Comparison of ENCODE assay signal across 1 fruit fly cellular context in the genomic region with DNA sequence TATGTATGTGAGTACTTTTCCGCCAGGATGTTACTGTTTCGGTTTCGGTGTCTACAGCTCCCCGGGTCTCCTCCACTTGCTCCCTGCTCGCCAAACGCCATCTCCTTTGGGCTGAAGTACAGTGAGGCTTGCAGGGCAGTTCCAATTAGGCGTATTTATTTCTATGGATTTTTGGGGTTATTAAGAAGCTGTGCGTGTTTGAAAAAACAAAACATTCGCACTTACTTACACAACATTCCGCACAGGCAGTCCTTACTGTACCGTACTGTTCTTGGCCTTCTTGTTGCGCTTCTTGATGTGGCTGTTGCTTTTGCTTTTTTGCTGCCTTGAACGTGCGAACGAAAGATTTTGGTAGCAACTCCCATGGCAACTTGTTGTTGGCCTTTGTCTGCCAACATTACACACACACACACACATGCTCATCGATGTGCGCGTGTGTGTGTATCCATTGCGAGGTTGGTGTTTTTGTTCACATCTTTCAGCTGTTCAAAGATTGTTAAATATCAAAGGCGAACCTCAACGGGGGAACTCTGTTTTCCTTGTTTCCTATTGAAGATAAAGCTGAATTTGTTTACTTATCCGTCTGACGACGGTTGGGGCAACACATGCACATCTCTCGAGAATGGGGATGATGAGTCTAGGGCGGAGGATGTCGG.
TF ChIP-seq lines count a peak whose summit lies in the region.

No protein-coding gene starts in this region.

TF ChIP-seq in whole organism, embryonic, 481 proteins besides CTCF, POLR2A, EP300 and RAD21 (continued from another document and continues in another):
- peak; percentile 45; the same call in 1 of the 2 replicates for TF ChIP-seq Atf6 (GFP tag; IDR thresholded peaks at IDR 0.05; lab: Robert Waterston, UW)
- TF ChIP-seq ro (GFP tag; IDR thresholded peaks at IDR 0.05; lab: Robert Waterston, UW), result no peak
- no peak for TF ChIP-seq pan (optimal IDR thresholded peaks at IDR 0.05; lab: Kevin White, UChicago)
- TF ChIP-seq pan (GFP tag; optimal IDR thresholded peaks at IDR 0.05 in 1 of 2, IDR thresholded peaks at IDR 0.05 in 1 of 2), result peak in 1 of 2 experiments; percentile 74
- peak; percentile 5 for TF ChIP-seq cwo (GFP tag; optimal IDR thresholded peaks at IDR 0.05; lab: Kevin White, UChicago)
- 0 out of 3 replicates have a peak, but pooled peaks have one; percentile 28 for TF ChIP-seq H15 (GFP tag; IDR thresholded peaks at IDR 0.05; lab: Robert Waterston, UW)
- TF ChIP-seq seq (GFP tag; IDR thresholded peaks at IDR 0.05; lab: Robert Waterston, UW), result peak; percentile 62
- peak; percentile 60 for TF ChIP-seq CG15269 (tag; optimal IDR thresholded peaks at IDR 0.05; lab: Kevin White, UChicago)
- TF ChIP-seq CG2116 (GFP tag; optimal IDR thresholded peaks at IDR 0.05; lab: Kevin White, UChicago), result no peak
- no peak for TF ChIP-seq Dip2 (GFP tag; IDR thresholded peaks at IDR 0.05; lab: Robert Waterston, UW)
- TF ChIP-seq CG4730 (GFP tag; IDR thresholded peaks at IDR 0.05; lab: Robert Waterston, UW), result 0 out of 2 replicates have a peak, but pooled peaks have one; percentile 35
- TF ChIP-seq pnt (GFP tag; optimal IDR thresholded peaks at IDR 0.05; lab: Kevin White, UChicago), result peak; percentile 44
- no peak for TF ChIP-seq CG8089 (GFP tag; optimal IDR thresholded peaks at IDR 0.05; lab: Kevin White, UChicago)
- no peak for TF ChIP-seq Doc3 (GFP tag; IDR thresholded peaks at IDR 0.05; lab: Robert Waterston, UW; ENCODE audit: partially characterized antibody)
- peak; percentile 5 for TF ChIP-seq Fer3 (tag; optimal IDR thresholded peaks at IDR 0.05; lab: Kevin White, UChicago)
- TF ChIP-seq CG7556 (GFP tag; optimal IDR thresholded peaks at IDR 0.05; lab: Kevin White, UChicago), result peak; percentile 57
- no peak for TF ChIP-seq CG16813 (GFP tag; IDR thresholded peaks at IDR 0.05; lab: Robert Waterston, UW; ENCODE audit: partially characterized antibody)
- no peak for TF ChIP-seq CG15479 (GFP tag; optimal IDR thresholded peaks at IDR 0.05; lab: Kevin White, UChicago)
- no peak for TF ChIP-seq Dll (GFP tag; IDR thresholded peaks at IDR 0.05; lab: Robert Waterston, UW; ENCODE audit: partially characterized antibody)
- peak; percentile 0 for TF ChIP-seq jumu (GFP tag; optimal IDR thresholded peaks at IDR 0.05; lab: Kevin White, UChicago)
- TF ChIP-seq CG5953 (GFP tag; IDR thresholded peaks at IDR 0.05; lab: Robert Waterston, UW), result peak; percentile 64; the same call in 1 of the 2 replicates
- no peak for TF ChIP-seq hkb (optimal IDR thresholded peaks at IDR 0.05; lab: Kevin White, UChicago)
- TF ChIP-seq hkb (GFP tag; IDR thresholded peaks at IDR 0.05; lab: Robert Waterston, UW), result peak; percentile 60
- no peak for TF ChIP-seq CkIIα-i1 (GFP tag; IDR thresholded peaks at IDR 0.05; lab: Robert Waterston, UW)
- TF ChIP-seq zfh2 (GFP tag; optimal IDR thresholded peaks at IDR 0.05; lab: Kevin White, UChicago), result peak; percentile 39
- TF ChIP-seq CG14965 (GFP tag; optimal IDR thresholded peaks at IDR 0.05; lab: Kevin White, UChicago; ENCODE audit: borderline replicate concordance), result no peak
- peak; percentile 76 for TF ChIP-seq CG14014 (GFP tag; IDR thresholded peaks at IDR 0.05; lab: Robert Waterston, UW)
- TF ChIP-seq ftz-f1 (GFP tag; optimal IDR thresholded peaks at IDR 0.05; lab: Kevin White, UChicago), result no peak
- TF ChIP-seq HLH54F (GFP tag; optimal IDR thresholded peaks at IDR 0.05; lab: Kevin White, UChicago), result peak; percentile 24
- no peak for TF ChIP-seq Sox100B (GFP tag; optimal IDR thresholded peaks at IDR 0.05; lab: Kevin White, UChicago)
- TF ChIP-seq CG32772 (GFP tag; IDR thresholded peaks at IDR 0.05; lab: Robert Waterston, UW), result peak; percentile 72
- no peak for TF ChIP-seq Vsx1 (GFP tag; optimal IDR thresholded peaks at IDR 0.05; lab: Kevin White, UChicago)
- TF ChIP-seq HLH3B (GFP tag; IDR thresholded peaks at IDR 0.05; lab: Robert Waterston, UW), result peak; percentile 60; the same call in 1 of the 2 replicates
- TF ChIP-seq esg (GFP tag; conservative IDR thresholded peaks at IDR 0.05; lab: Robert Waterston, UW), result peak; percentile 61
- peak; percentile 76 for TF ChIP-seq CG12769 (tag; optimal IDR thresholded peaks at IDR 0.05; lab: Kevin White, UChicago)
- TF ChIP-seq CG16779 (GFP tag; IDR thresholded peaks at IDR 0.05; lab: Robert Waterston, UW), result no peak
- TF ChIP-seq CG31224 (GFP tag; IDR thresholded peaks at IDR 0.05; lab: Robert Waterston, UW), result no peak
- no peak for TF ChIP-seq CG18764 (GFP tag; optimal IDR thresholded peaks at IDR 0.05; lab: Kevin White, UChicago)
- no peak for TF ChIP-seq fru (optimal IDR thresholded peaks at IDR 0.05; lab: Kevin White, UChicago)
- no peak for TF ChIP-seq Ravus (GFP tag; IDR thresholded peaks at IDR 0.05; lab: Robert Waterston, UW)
- TF ChIP-seq Trl (optimal IDR thresholded peaks at IDR 0.05; lab: Kevin White, UChicago), result no peak
- peak; percentile 44 for TF ChIP-seq Trl (GFP tag; optimal IDR thresholded peaks at IDR 0.05; lab: Kevin White, UChicago)
- TF ChIP-seq CG1647 (GFP tag; optimal IDR thresholded peaks at IDR 0.05; lab: Kevin White, UChicago), result no peak
- TF ChIP-seq CG13296 (GFP tag; optimal IDR thresholded peaks at IDR 0.05; lab: Kevin White, UChicago), result no peak
- TF ChIP-seq Doc2 (GFP tag; IDR thresholded peaks at IDR 0.05; lab: Robert Waterston, UW), result no peak
- peak; percentile 39 for TF ChIP-seq mam (GFP tag; optimal IDR thresholded peaks at IDR 0.05; lab: Kevin White, UChicago)
- no peak for TF ChIP-seq fd64A (GFP tag; optimal IDR thresholded peaks at IDR 0.05; lab: Kevin White, UChicago)
- TF ChIP-seq dm (GFP tag; optimal IDR thresholded peaks at IDR 0.05; lab: Kevin White, UChicago), result no peak
- TF ChIP-seq dati (GFP tag; IDR thresholded peaks at IDR 0.05; lab: Robert Waterston, UW), result no peak
- TF ChIP-seq GATAe (GFP tag; conservative IDR thresholded peaks at IDR 0.05; lab: Robert Waterston, UW), result no peak
- TF ChIP-seq vnd (GFP tag; IDR thresholded peaks at IDR 0.05; lab: Robert Waterston, UW; ENCODE audit: partially characterized antibody), result no peak
- TF ChIP-seq CG7745 (tag; optimal IDR thresholded peaks at IDR 0.05; lab: Kevin White, UChicago), result no peak
- TF ChIP-seq jigr1 (GFP tag; IDR thresholded peaks at IDR 0.05; lab: Robert Waterston, UW), result no peak
- TF ChIP-seq insv (GFP tag; optimal IDR thresholded peaks at IDR 0.05; lab: Kevin White, UChicago), result no peak
- TF ChIP-seq ash1 (GFP tag; optimal IDR thresholded peaks at IDR 0.05; lab: Kevin White, UChicago), result no peak
- TF ChIP-seq CG32532 (GFP tag; IDR thresholded peaks at IDR 0.05; lab: Robert Waterston, UW), result peak; percentile 53
- TF ChIP-seq pb (GFP tag; optimal IDR thresholded peaks at IDR 0.05; lab: Kevin White, UChicago), result peak; percentile 1
- TF ChIP-seq nom (GFP tag; optimal IDR thresholded peaks at IDR 0.05; lab: Kevin White, UChicago), result peak; percentile 63
- no peak for TF ChIP-seq unc-4 (GFP tag; IDR thresholded peaks at IDR 0.05; lab: Robert Waterston, UW; ENCODE audit: partially characterized antibody)
- TF ChIP-seq bsh (GFP tag; optimal IDR thresholded peaks at IDR 0.05; lab: Kevin White, UChicago), result peak; percentile 53 to 76
- TF ChIP-seq Side (GFP tag; optimal IDR thresholded peaks at IDR 0.05; lab: Kevin White, UChicago), result peak; percentile 16
- TF ChIP-seq salm (tag; optimal IDR thresholded peaks at IDR 0.05; lab: Kevin White, UChicago), result no peak
- peak; percentile 12 for TF ChIP-seq CG12659 (GFP tag; optimal IDR thresholded peaks at IDR 0.05; lab: Kevin White, UChicago)
- TF ChIP-seq ssp (GFP tag; IDR thresholded peaks at IDR 0.05; lab: Robert Waterston, UW), result peak; percentile 61
- TF ChIP-seq CG11504 (tag; optimal IDR thresholded peaks at IDR 0.05; lab: Kevin White, UChicago), result peak; percentile 52
- no peak for TF ChIP-seq Spps (tag; optimal IDR thresholded peaks at IDR 0.05; lab: Kevin White, UChicago)
- no peak for TF ChIP-seq CG15011 (GFP tag; optimal IDR thresholded peaks at IDR 0.05; lab: Kevin White, UChicago)
- TF ChIP-seq CG11560 (tag; IDR thresholded peaks at IDR 0.05; lab: Robert Waterston, UW), result no peak
- no peak for TF ChIP-seq vfl (GFP tag; optimal IDR thresholded peaks at IDR 0.05; lab: Kevin White, UChicago)
- peak; percentile 27; the same call in 1 of the 2 replicates for TF ChIP-seq crol (GFP tag; IDR thresholded peaks at IDR 0.05; lab: Robert Waterston, UW)
- TF ChIP-seq wor (GFP tag; IDR thresholded peaks at IDR 0.05; lab: Robert Waterston, UW), result peak; percentile 51
- peak; percentile 67 for TF ChIP-seq CG8765 (GFP tag; IDR thresholded peaks at IDR 0.05; lab: Robert Waterston, UW)
- peak; percentile 47 for TF ChIP-seq CG16863 (GFP tag; optimal IDR thresholded peaks at IDR 0.05; lab: Kevin White, UChicago)
- TF ChIP-seq CG4707 (GFP tag; optimal IDR thresholded peaks at IDR 0.05; lab: Kevin White, UChicago), result no peak
- no peak for TF ChIP-seq CG5180 (GFP tag; optimal IDR thresholded peaks at IDR 0.05; lab: Kevin White, UChicago)
- TF ChIP-seq CG12104 (GFP tag; optimal IDR thresholded peaks at IDR 0.05; lab: Kevin White, UChicago), result no peak
- TF ChIP-seq ase (GFP tag; IDR thresholded peaks at IDR 0.05; lab: Robert Waterston, UW), result peak; percentile 34; the same call in 1 of the 3 replicates
- no peak for TF ChIP-seq NK7.1 (GFP tag; optimal IDR thresholded peaks at IDR 0.05; lab: Kevin White, UChicago)
- peak; percentile 54 for TF ChIP-seq tin (GFP tag; optimal IDR thresholded peaks at IDR 0.05; lab: Kevin White, UChicago)
- TF ChIP-seq PHDP (tag; optimal IDR thresholded peaks at IDR 0.05; lab: Kevin White, UChicago), result peak; percentile 33
- no peak for TF ChIP-seq peb (GFP tag; IDR thresholded peaks at IDR 0.05; lab: Robert Waterston, UW)
- TF ChIP-seq CG13424 (tag; optimal IDR thresholded peaks at IDR 0.05; lab: Kevin White, UChicago), result no peak
- TF ChIP-seq dmrt99B (tag; optimal IDR thresholded peaks at IDR 0.05; lab: Kevin White, UChicago), result peak; percentile 52
- no peak for TF ChIP-seq MTF-1 (GFP tag; optimal IDR thresholded peaks at IDR 0.05; lab: Kevin White, UChicago; ENCODE audit: borderline replicate concordance)
- TF ChIP-seq zen (tag; optimal IDR thresholded peaks at IDR 0.05; lab: Kevin White, UChicago), result no peak
- TF ChIP-seq CG31365 (tag; optimal IDR thresholded peaks at IDR 0.05; lab: Kevin White, UChicago), result no peak
- TF ChIP-seq CG8290 (GFP tag; optimal IDR thresholded peaks at IDR 0.05; lab: Kevin White, UChicago), result no peak
- peak in 1 of 2 experiments; percentile 69 for TF ChIP-seq CG8290 (tag; optimal IDR thresholded peaks at IDR 0.05; lab: Kevin White, UChicago)
- peak; percentile 57 for TF ChIP-seq Hsf (GFP tag; optimal IDR thresholded peaks at IDR 0.05; lab: Kevin White, UChicago)
- TF ChIP-seq YL-1 (GFP tag; optimal IDR thresholded peaks at IDR 0.05; lab: Kevin White, UChicago), result no peak
- no peak for TF ChIP-seq CG2202 (tag; optimal IDR thresholded peaks at IDR 0.05; lab: Kevin White, UChicago)
- TF ChIP-seq CG5245 (GFP tag; optimal IDR thresholded peaks at IDR 0.05; lab: Kevin White, UChicago), result peak; percentile 5
- TF ChIP-seq gcm2 (GFP tag; optimal IDR thresholded peaks at IDR 0.05; lab: Kevin White, UChicago), result no peak
- TF ChIP-seq CG9932 (GFP tag; IDR thresholded peaks at IDR 0.05; lab: Robert Waterston, UW), result peak; percentile 57
- TF ChIP-seq Hmr (GFP tag; optimal IDR thresholded peaks at IDR 0.05; lab: Kevin White, UChicago), result peak; percentile 71
- no peak for TF ChIP-seq crp (GFP tag; optimal IDR thresholded peaks at IDR 0.05; lab: Kevin White, UChicago)
- TF ChIP-seq CG2712 (tag; optimal IDR thresholded peaks at IDR 0.05; lab: Kevin White, UChicago), result peak; percentile 53
- TF ChIP-seq ken (GFP tag; IDR thresholded peaks at IDR 0.05; lab: Robert Waterston, UW), result peak; percentile 75
- TF ChIP-seq Bteb2 (GFP tag; optimal IDR thresholded peaks at IDR 0.05; lab: Kevin White, UChicago), result peak; percentile 45
- peak; percentile 61 for TF ChIP-seq CG7839 (tag; optimal IDR thresholded peaks at IDR 0.05; lab: Kevin White, UChicago)
- no peak for TF ChIP-seq prd (optimal IDR thresholded peaks at IDR 0.05; lab: Kevin White, UChicago)
- TF ChIP-seq prd (GFP tag; IDR thresholded peaks at IDR 0.05; lab: Robert Waterston, UW), result peak; percentile 90
- TF ChIP-seq Ptx1 (GFP tag; IDR thresholded peaks at IDR 0.05; lab: Robert Waterston, UW), result peak; percentile 69
- peak; percentile 45; the same call in 1 of the 2 replicates for TF ChIP-seq CG11696 (GFP tag; IDR thresholded peaks at IDR 0.05; lab: Robert Waterston, UW)
- peak; percentile 50; the same call in 1 of the 2 replicates for TF ChIP-seq ap (GFP tag; IDR thresholded peaks at IDR 0.05; lab: Robert Waterston, UW)
- TF ChIP-seq Sry-δ (GFP tag; optimal IDR thresholded peaks at IDR 0.05; lab: Kevin White, UChicago), result peak; percentile 11
- no peak for TF ChIP-seq Hr39 (optimal IDR thresholded peaks at IDR 0.05; lab: Kevin White, UChicago)
- no peak for TF ChIP-seq CG15601 (tag; optimal IDR thresholded peaks at IDR 0.05; lab: Kevin White, UChicago)
- TF ChIP-seq h (optimal IDR thresholded peaks at IDR 0.05; lab: Kevin White, UChicago), result no peak
- peak; percentile 58; the same call in 2 of the 3 replicates for TF ChIP-seq CG34422 (GFP tag; IDR thresholded peaks at IDR 0.05; lab: Robert Waterston, UW)
- peak; percentile 2 for TF ChIP-seq CG30431 (GFP tag; optimal IDR thresholded peaks at IDR 0.05; lab: Kevin White, UChicago)
- no peak for TF ChIP-seq zf30C (GFP tag; optimal IDR thresholded peaks at IDR 0.05; lab: Kevin White, UChicago)
- no peak for TF ChIP-seq CG14860 (GFP tag; IDR thresholded peaks at IDR 0.05; lab: Robert Waterston, UW; ENCODE audit: partially characterized antibody)
- TF ChIP-seq CG15073 (GFP tag; optimal IDR thresholded peaks at IDR 0.05; lab: Kevin White, UChicago), result no peak
- TF ChIP-seq Ssrp (tag; optimal IDR thresholded peaks at IDR 0.05; lab: Kevin White, UChicago), result peak; percentile 35
- peak; percentile 65 for TF ChIP-seq CG10366 (GFP tag; IDR thresholded peaks at IDR 0.05; lab: Robert Waterston, UW)
- no peak for TF ChIP-seq CG17912 (GFP tag; optimal IDR thresholded peaks at IDR 0.05; lab: Kevin White, UChicago)
- TF ChIP-seq dimm (GFP tag; IDR thresholded peaks at IDR 0.05; lab: Robert Waterston, UW), result 0 out of 2 replicates have a peak, but pooled peaks have one; percentile 24
- TF ChIP-seq Mrtf (GFP tag; IDR thresholded peaks at IDR 0.05; lab: Robert Waterston, UW), result 0 out of 3 replicates have a peak, but pooled peaks have one; percentile 56
- no peak for TF ChIP-seq D19A (tag; optimal IDR thresholded peaks at IDR 0.05; lab: Kevin White, UChicago)
- no peak for TF ChIP-seq gfzf (GFP tag; optimal IDR thresholded peaks at IDR 0.05; lab: Kevin White, UChicago)
- 0 out of 2 replicates have a peak, but pooled peaks have one; percentile 43 for TF ChIP-seq CG7372 (GFP tag; IDR thresholded peaks at IDR 0.05; lab: Robert Waterston, UW)
- TF ChIP-seq MBD-R2 (GFP tag; IDR thresholded peaks at IDR 0.05; lab: Robert Waterston, UW), result peak; percentile 27; the same call in 1 of the 2 replicates
- no peak for TF ChIP-seq mirr (GFP tag; optimal IDR thresholded peaks at IDR 0.05; lab: Kevin White, UChicago)
